Fruit fly (Drosophila melanogaster): ENCODE results near the gene CG7968.
A peak's percentile ranks its signal among the peaks of the same experiment; 100 is the strongest.

The CG7968 gene

DNA sequence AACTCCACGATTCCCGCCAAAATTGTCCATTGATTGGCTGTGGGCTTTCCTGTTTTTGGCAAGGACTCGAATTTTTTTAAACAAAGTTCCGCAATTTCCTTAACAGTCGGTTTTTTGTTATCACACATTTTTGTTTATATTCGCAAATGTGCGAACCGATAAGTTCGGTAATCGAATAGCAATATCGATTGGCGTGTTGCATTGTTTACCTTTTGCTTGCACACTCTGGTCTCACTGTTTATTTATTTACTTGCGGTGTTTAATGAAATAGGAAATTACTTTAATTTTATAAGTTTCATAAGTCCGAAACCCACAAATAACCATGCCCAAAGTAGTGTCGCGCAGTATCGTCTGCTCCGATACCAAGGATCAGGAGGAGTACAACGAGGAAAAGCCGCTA, 37.9 kb upstream of the CG7968 start, which contains the start of the genes Adat1 and CG16865 (continued):
- TF ChIP-seq CG12659 (GFP tag; optimal IDR thresholded peaks at IDR 0.05) (peak; percentile 47), ssp (GFP tag; IDR thresholded peaks at IDR 0.05) (no peak), CG17186 (GFP tag; optimal IDR thresholded peaks at IDR 0.05) (peak; percentile 26), bbx (GFP tag; IDR thresholded peaks at IDR 0.05; ENCODE audit: partially characterized antibody) (peak; percentile 47; the same call in 1 of the 2 replicates), gfzf (GFP tag; optimal IDR thresholded peaks at IDR 0.05) (peak; percentile 76), gro (GFP tag; optimal IDR thresholded peaks at IDR 0.05) (peak; percentile 15), Nf-YC (tag; optimal IDR thresholded peaks at IDR 0.05) (no peak), CTCF (GFP tag; optimal IDR thresholded peaks at IDR 0.05) (no peak), vnd (GFP tag; IDR thresholded peaks at IDR 0.05; ENCODE audit: partially characterized antibody) (0 out of 3 replicates have a peak, but pooled peaks have one; percentile 10), amos (GFP tag; IDR thresholded peaks at IDR 0.05; ENCODE audit: partially characterized antibody) (peak; percentile 51; the same call in 1 of the 2 replicates), MBD-R2 (GFP tag; IDR thresholded peaks at IDR 0.05) (peak; percentile 96), Dfd (GFP tag; optimal IDR thresholded peaks at IDR 0.05) (no peak), chinmo (GFP tag; IDR thresholded peaks at IDR 0.05; ENCODE audit: partially characterized antibody) (0 out of 4 replicates have a peak, but pooled peaks have one; percentile 66), Bdp1 (GFP tag; optimal IDR thresholded peaks at IDR 0.05) (no peak), lbe (GFP tag; optimal IDR thresholded peaks at IDR 0.05) (no peak), Dref (GFP tag; IDR thresholded peaks at IDR 0.05) (peak; percentile 80), CG15514 (GFP tag; optimal IDR thresholded peaks at IDR 0.05) (peak; percentile 58), sima (GFP tag; optimal IDR thresholded peaks at IDR 0.05) (no peak), Lhr (GFP tag; optimal IDR thresholded peaks at IDR 0.05) (peak; percentile 14), YL-1 (GFP tag; optimal IDR thresholded peaks at IDR 0.05) (peak; percentile 55), Dp (GFP tag; optimal IDR thresholded peaks at IDR 0.05) (peak; percentile 32), CG8944 (GFP tag; optimal IDR thresholded peaks at IDR 0.05) (no peak), gce (GFP tag; IDR thresholded peaks at IDR 0.05) (no peak), sens-2 (GFP tag; IDR thresholded peaks at IDR 0.05) (no peak), Sry-δ (GFP tag; optimal IDR thresholded peaks at IDR 0.05) (peak; percentile 43), Opbp (GFP tag; IDR thresholded peaks at IDR 0.05; ENCODE audit: partially characterized antibody) (0 out of 3 replicates have a peak, but pooled peaks have one; percentile 31)

DNA sequence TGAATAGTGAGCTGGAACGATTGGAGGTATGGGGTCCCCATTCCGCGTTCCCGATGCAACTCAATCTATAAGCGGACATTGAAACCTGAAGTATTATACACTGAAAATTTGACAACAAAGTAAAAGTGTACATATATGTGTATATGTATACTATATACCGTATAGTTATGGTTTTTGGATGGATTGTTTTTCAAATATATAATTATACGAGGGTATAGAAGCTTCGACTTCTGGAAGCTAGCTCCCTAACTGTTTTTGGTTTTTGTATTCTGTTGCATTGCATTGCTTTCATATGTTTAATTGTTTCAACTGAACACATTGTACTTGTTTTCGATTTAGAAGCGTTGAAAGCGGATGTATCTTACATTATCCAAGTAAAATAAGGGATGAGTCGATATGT, 36.0 kb upstream of the CG7968 start, which contains the start of gene CG16888:
TSS of gene CG16888 (minus strand) at position 101 of the 400 bp plus-strand sequence.
- TF ChIP-seq Oli (tag; optimal IDR thresholded peaks at IDR 0.05) (no peak), pfk (GFP tag; optimal IDR thresholded peaks at IDR 0.05) (peak; percentile 59)

DNA sequence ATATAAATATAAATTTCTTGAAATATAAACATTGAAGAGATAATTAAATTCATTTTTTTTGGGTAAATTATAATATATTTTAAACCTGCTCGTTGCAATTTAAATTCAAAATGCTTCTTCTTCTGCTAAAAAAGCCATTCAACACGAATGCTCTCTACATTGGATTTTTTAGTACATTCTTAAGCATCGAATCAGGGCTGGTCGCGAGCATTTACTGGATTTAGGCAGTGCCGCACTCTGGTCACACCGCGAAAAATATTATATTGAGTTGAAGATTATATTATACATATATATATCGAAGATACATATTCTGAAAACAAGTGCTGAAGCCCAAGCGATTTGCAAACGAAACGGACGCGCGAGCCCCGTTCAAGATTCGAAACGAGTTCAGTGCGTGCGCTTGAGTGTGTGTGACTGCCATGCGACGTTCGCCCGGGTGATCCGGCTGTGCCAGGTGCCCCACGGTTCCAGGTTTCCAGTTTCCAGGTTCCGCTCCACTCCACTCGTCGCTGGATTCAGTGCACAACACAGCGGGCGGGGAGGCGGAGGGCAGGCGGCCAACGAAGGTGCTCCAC, 35.5 kb upstream of the CG7968 start, which contains the start of gene Sos:
TSS of gene Sos (plus strand) at position 213 of the 575 bp plus-strand sequence.
- TF ChIP-seq Lim3 (GFP tag; IDR thresholded peaks at IDR 0.05): no peak
- TF ChIP-seq Dbx (GFP tag; IDR thresholded peaks at IDR 0.05): no peak
- no peak for TF ChIP-seq sens-2 (GFP tag; IDR thresholded peaks at IDR 0.05)
- no peak for TF ChIP-seq fu2 (GFP tag; optimal IDR thresholded peaks at IDR 0.05)
- no peak for TF ChIP-seq CG18764 (GFP tag; optimal IDR thresholded peaks at IDR 0.05)
- 0 out of 2 replicates have a peak, but pooled peaks have one; percentile 23 for TF ChIP-seq vvl (GFP tag; IDR thresholded peaks at IDR 0.05)
- peak; percentile 76; the same call in 2 of the 3 replicates for TF ChIP-seq CG11560 (tag; IDR thresholded peaks at IDR 0.05)
- no peak for TF ChIP-seq NFAT (GFP tag; IDR thresholded peaks at IDR 0.05)
- peak; percentile 95 for TF ChIP-seq CG9797 (GFP tag; optimal IDR thresholded peaks at IDR 0.05)
- TF ChIP-seq CG7271 (tag; optimal IDR thresholded peaks at IDR 0.05): no peak
- TF ChIP-seq CG32767 (GFP tag; IDR thresholded peaks at IDR 0.05): 0 out of 2 replicates have a peak, but pooled peaks have one; percentile 14
- TF ChIP-seq MBD-R2 (GFP tag; IDR thresholded peaks at IDR 0.05): peak; percentile 87
- no peak for TF ChIP-seq CG42726 (GFP tag; IDR thresholded peaks at IDR 0.05; ENCODE audit: partially characterized antibody)
- peak; percentile 53 for TF ChIP-seq CG13287 (GFP tag; IDR thresholded peaks at IDR 0.05; ENCODE audit: partially characterized antibody)
- peak; percentile 47 for TF ChIP-seq CG17829 (tag; optimal IDR thresholded peaks at IDR 0.05)
- TF ChIP-seq MESR4 (GFP tag; optimal IDR thresholded peaks at IDR 0.05): peak; percentile 88
- peak; percentile 53 for TF ChIP-seq CG17912 (GFP tag; optimal IDR thresholded peaks at IDR 0.05)
- no peak for TF ChIP-seq CG4328 (GFP tag; optimal IDR thresholded peaks at IDR 0.05)
- TF ChIP-seq CG9215 (GFP tag; IDR thresholded peaks at IDR 0.05): no peak
- peak; percentile 45; the same call in 1 of the 2 replicates for TF ChIP-seq CG3847 (GFP tag; IDR thresholded peaks at IDR 0.05)
- no peak for TF ChIP-seq CG7372 (GFP tag; IDR thresholded peaks at IDR 0.05)
- peak; percentile 33 for TF ChIP-seq Elba2 (GFP tag; optimal IDR thresholded peaks at IDR 0.05)
